Worm (Caenorhabditis elegans): ENCODE data around the gene orai-1.

DNA sequence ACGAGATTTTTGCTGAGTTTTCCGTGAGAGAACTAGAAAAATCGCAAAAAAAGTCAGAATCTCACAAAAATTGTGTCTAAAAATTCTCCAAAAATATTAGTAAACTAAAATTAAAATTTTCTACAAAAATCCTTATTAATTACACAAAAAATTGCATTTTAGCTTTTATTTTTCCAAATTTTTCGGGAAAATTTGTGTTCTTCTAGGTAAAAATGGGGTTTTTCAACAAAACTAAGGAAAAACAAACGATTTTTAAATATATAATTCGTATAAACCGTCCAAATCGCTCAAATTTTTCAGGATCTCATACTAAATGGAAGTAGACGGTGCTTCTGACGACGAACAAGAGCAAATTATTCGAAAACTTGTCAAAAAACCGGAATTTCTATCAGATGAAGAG lies 4.8 kb upstream of the orai-1 start, which contains the start of gene W06E11.1:
- no peak for TF ChIP-seq nhr-76 (tag; optimal IDR thresholded peaks at IDR 0.05)
- no peak for TF ChIP-seq elt-3 (tag; optimal IDR thresholded peaks at IDR 0.05)
- TF ChIP-seq lsy-2 (tag; optimal IDR thresholded peaks at IDR 0.05): no peak
- TF ChIP-seq mab-5 (tag; optimal IDR thresholded peaks at IDR 0.05): no peak
- TF ChIP-seq nhr-12 (tag; optimal IDR thresholded peaks at IDR 0.05): no peak
- no peak for TF ChIP-seq mls-2 (tag; optimal IDR thresholded peaks at IDR 0.05)
- no peak for TF ChIP-seq unc-62 (GFP tag; optimal IDR thresholded peaks at IDR 0.05)
- no peak for TF ChIP-seq nhr-28 (tag; optimal IDR thresholded peaks at IDR 0.05)
- no peak for TF ChIP-seq cnd-1 (tag; optimal IDR thresholded peaks at IDR 0.05)
- TF ChIP-seq ces-1 (GFP tag; optimal IDR thresholded peaks at IDR 0.05): no peak

Measured in whole organism, mixed stage, embryonic.